Fruit fly (Drosophila melanogaster): ENCODE data around the gene CG8475.

- TF ChIP-seq Mnt (GFP tag; optimal IDR thresholded peaks at IDR 0.05) (peak; percentile 40), Hr96 (GFP tag; optimal IDR thresholded peaks at IDR 0.05) (peak; percentile 34), cic (GFP tag; optimal IDR thresholded peaks at IDR 0.05) (peak; percentile 88), CG7101 (tag; optimal IDR thresholded peaks at IDR 0.05) (peak; percentile 38), ovo (GFP tag; optimal IDR thresholded peaks at IDR 0.05) (no peak), kay (GFP tag; ENCODE audit: borderline replicate concordance) (no peak), CG11617 (GFP tag; optimal IDR thresholded peaks at IDR 0.05) (peak; percentile 51), Clk (GFP tag; optimal IDR thresholded peaks at IDR 0.05) (no peak), tj (GFP tag; optimal IDR thresholded peaks at IDR 0.05) (peak; percentile 58), CG7045 (GFP tag; optimal IDR thresholded peaks at IDR 0.05) (peak; percentile 70), bab1 (GFP tag; optimal IDR thresholded peaks at IDR 0.05) (peak; percentile 33), cnc (optimal IDR thresholded peaks at IDR 0.05) (no peak)
Measured at dm6 chr2L:8163588-8164166, 33.0 kb downstream of the CG8475 start.
